Worm (Caenorhabditis elegans) whole organism, midembryonic: Measurements from ENCODE around the gene T05C1.3.

ENCODE experiments used
- flt-1 ChIP-seq: fragments of 200-800 bp; sonication (Bioruptor generic); IDR thresholded peaks from 2 replicates; pipeline ENCODE4 v1.3.6; 2022; ENCODE audit warnings: missing genetic modification characterization, missing compliant biosample characterization
- klf-2 ChIP-seq: fragments of 200-800 bp; sonication (Bioruptor generic); conservative IDR thresholded peaks from 2 replicates; pipeline ENCODE4 v1.3.6; 2022; ENCODE audit warnings: missing genetic modification reagents, missing genetic modification characterization, missing compliant biosample characterization
- med-1 ChIP-seq: sonication (generic microtip); optimal IDR thresholded peaks from 2 replicates; lab custom pipeline; 2017; ENCODE audit warnings: missing genetic modification characterization, mild to moderate bottlenecking, missing compliant biosample characterization, antibody characterized with exemption, missing genetic modification reagents; ENCODE audit not compliant: insufficient read depth
- ref-1 ChIP-seq: fragments of 200-800 bp; sonication (Bioruptor generic); conservative IDR thresholded peaks from 2 replicates; pipeline ENCODE4 v1.3.6; 2022; ENCODE audit warnings: missing genetic modification reagents, missing genetic modification characterization, missing compliant biosample characterization
- tab-1 ChIP-seq: fragments of 200-800 bp; sonication (Bioruptor generic); IDR thresholded peaks from 2 replicates; pipeline ENCODE4 v1.3.6; 2022; ENCODE audit warnings: missing genetic modification characterization, missing compliant biosample characterization
- ztf-29 ChIP-seq: fragments of 200-800 bp; sonication (Bioruptor generic); IDR thresholded peaks from 2 replicates; pipeline ENCODE4 v1.3.6; 2022; ENCODE audit warnings: missing genetic modification reagents, missing genetic modification characterization, missing compliant biosample characterization

ce11 chrII:4482021-4482420, 7.2 kb downstream of the T05C1.3 start, which contains the start of gene T05C1.2:
- TF ChIP-seq ztf-29 (GFP tag; lab: Robert Waterston, UW) (no peak), tab-1 (GFP tag; lab: Robert Waterston, UW) (no peak), med-1 (GFP tag; lab: Kevin White, UChicago) (no peak), ref-1 (GFP tag; lab: Robert Waterston, UW) (no peak), flt-1 (GFP tag; lab: Robert Waterston, UW) (no peak), klf-2 (GFP tag; lab: Robert Waterston, UW) (no peak)
